Fruit fly (Drosophila melanogaster): ENCODE results near the gene aus.

aus gene

dm6 chr3R:21297387-21297956 lies 51.9 kb downstream of the aus start (continued):
- TF ChIP-seq disco-r (GFP tag; optimal IDR thresholded peaks at IDR 0.05) (peak; percentile 71), oc (tag; optimal IDR thresholded peaks at IDR 0.05) (peak; percentile 88), CG8944 (GFP tag; optimal IDR thresholded peaks at IDR 0.05) (peak; percentile 2), CG10654 (GFP tag; optimal IDR thresholded peaks at IDR 0.05) (peak; percentile 49), pita (GFP tag; optimal IDR thresholded peaks at IDR 0.05) (no peak), CG4854 (GFP tag; optimal IDR thresholded peaks at IDR 0.05) (peak; percentile 68), pfk (GFP tag; optimal IDR thresholded peaks at IDR 0.05) (peak; percentile 73), wek (GFP tag; optimal IDR thresholded peaks at IDR 0.05) (peak; percentile 78), CG6854 (GFP tag; optimal IDR thresholded peaks at IDR 0.05) (peak; percentile 69), CTCF (GFP tag; optimal IDR thresholded peaks at IDR 0.05) (peak; percentile 22), Atf6 (GFP tag; IDR thresholded peaks at IDR 0.05) (no peak), PHDP (tag; optimal IDR thresholded peaks at IDR 0.05) (peak; percentile 74), CG12942 (GFP tag; optimal IDR thresholded peaks at IDR 0.05) (peak; percentile 35), bowl (GFP tag; IDR thresholded peaks at IDR 0.05) (no peak), CG3838 (GFP tag; optimal IDR thresholded peaks at IDR 0.05) (peak; percentile 69), CG14667 (GFP tag; IDR thresholded peaks at IDR 0.05) (no peak), fd64A (GFP tag; optimal IDR thresholded peaks at IDR 0.05) (peak; percentile 91), CG7745 (tag; optimal IDR thresholded peaks at IDR 0.05) (peak; percentile 12), chn (GFP tag; optimal IDR thresholded peaks at IDR 0.05) (peak; percentile 36), Nf-YC (tag; optimal IDR thresholded peaks at IDR 0.05) (peak; percentile 45), CG8089 (GFP tag; optimal IDR thresholded peaks at IDR 0.05) (peak; percentile 75), bsh (GFP tag; optimal IDR thresholded peaks at IDR 0.05) (peak; percentile 15 to 70), NK7.1 (GFP tag; optimal IDR thresholded peaks at IDR 0.05) (peak; percentile 78), CG13123 (GFP tag; optimal IDR thresholded peaks at IDR 0.05) (peak; percentile 49), onecut (GFP tag; IDR thresholded peaks at IDR 0.05) (peak; percentile 92), tap (tag; optimal IDR thresholded peaks at IDR 0.05) (peak; percentile 64), en (GFP tag; optimal IDR thresholded peaks at IDR 0.05) (peak; percentile 5), Hmr (GFP tag; optimal IDR thresholded peaks at IDR 0.05) (peak; percentile 92), CG17359 (tag; optimal IDR thresholded peaks at IDR 0.05) (peak; percentile 87), CG4424 (GFP tag; optimal IDR thresholded peaks at IDR 0.05) (peak; percentile 2), CG11398 (GFP tag; optimal IDR thresholded peaks at IDR 0.05) (peak; percentile 85), CG10979 (tag; optimal IDR thresholded peaks at IDR 0.05) (peak; percentile 46), sna (GFP tag; IDR thresholded peaks at IDR 0.05; ENCODE audit: partially characterized antibody) (no peak), Fer1 (GFP tag; optimal IDR thresholded peaks at IDR 0.05) (peak; percentile 87), CG7786 (GFP tag; optimal IDR thresholded peaks at IDR 0.05) (peak; percentile 15), gro (GFP tag; optimal IDR thresholded peaks at IDR 0.05) (peak; percentile 66), NC2β (GFP tag; optimal IDR thresholded peaks at IDR 0.05) (no peak), CG7271 (tag; optimal IDR thresholded peaks at IDR 0.05) (no peak), CG17912 (GFP tag; optimal IDR thresholded peaks at IDR 0.05) (peak; percentile 86), org-1 (GFP tag; optimal IDR thresholded peaks at IDR 0.05) (peak; percentile 75), Dref (GFP tag; IDR thresholded peaks at IDR 0.05) (no peak), CG6813 (GFP tag; optimal IDR thresholded peaks at IDR 0.05) (peak; percentile 95), CG10462 (GFP tag; optimal IDR thresholded peaks at IDR 0.05) (peak; percentile 34), CoRest (tag; optimal IDR thresholded peaks at IDR 0.05) (peak; percentile 64), Atf-2 (GFP tag; optimal IDR thresholded peaks at IDR 0.05) (peak; percentile 48), ftz-f1 (GFP tag; optimal IDR thresholded peaks at IDR 0.05) (peak; percentile 27), pb (GFP tag; optimal IDR thresholded peaks at IDR 0.05) (peak; percentile 14), Max (GFP tag; optimal IDR thresholded peaks at IDR 0.05) (peak; percentile 66), lmd (GFP tag; IDR thresholded peaks at IDR 0.05) (no peak), CG14710 (tag; optimal IDR thresholded peaks at IDR 0.05) (peak; percentile 56), dpn (GFP tag; optimal IDR thresholded peaks at IDR 0.05) (peak in 1 of 2 experiments; percentile 58)

Measured in whole organism, embryonic.